Fruit fly (Drosophila melanogaster) whole organism, embryonic: Measurements from ENCODE around the gene CG9018.

ENCODE experiments used
- CG12391 ChIP-seq: fragments of 200-800 bp; sonication (Bioruptor generic); optimal IDR thresholded peaks from 3 replicates; lab custom pipeline; 2018; ENCODE audit warnings: missing biosample characterization, mild to moderate bottlenecking, missing genetic modification characterization, moderate library complexity
- CG13287 ChIP-seq: fragments of 200-800 bp; sonication (Bioruptor generic); IDR thresholded peaks from 2 replicates; pipeline ENCODE4 v1.3.6; 2022; ENCODE audit warnings: missing biosample characterization, missing genetic modification characterization; ENCODE audit not compliant: partially characterized antibody
- CG13424 ChIP-seq: fragments of 200-800 bp; sonication (Bioruptor generic); optimal IDR thresholded peaks from 2 replicates; lab custom pipeline; 2019; ENCODE audit warnings: missing biosample characterization, mild to moderate bottlenecking, missing genetic modification characterization, moderate library complexity
- CG13894 ChIP-seq: fragments of 200-800 bp; sonication (Bioruptor generic); optimal IDR thresholded peaks from 3 replicates; lab custom pipeline; 2018; ENCODE audit warnings: missing biosample characterization, mild to moderate bottlenecking, missing genetic modification characterization, moderate library complexity
- CG14710 ChIP-seq: fragments of 200-800 bp; sonication (Bioruptor generic); optimal IDR thresholded peaks from 3 replicates; lab custom pipeline; 2019; ENCODE audit warnings: missing biosample characterization, mild to moderate bottlenecking, missing genetic modification characterization, moderate library complexity
- CG15696 ChIP-seq: fragments of 200-800 bp; sonication (Bioruptor generic); optimal IDR thresholded peaks from 2 replicates; lab custom pipeline; 2019; ENCODE audit warnings: missing biosample characterization, mild to moderate bottlenecking, missing genetic modification characterization, moderate library complexity
- CG17912 ChIP-seq: fragments of 200-800 bp; sonication (Bioruptor generic); optimal IDR thresholded peaks from 2 replicates; lab custom pipeline; 2018; ENCODE audit warnings: missing biosample characterization, mild to moderate bottlenecking, missing genetic modification characterization
- CG1832 ChIP-seq: fragments of 200-800 bp; sonication (Bioruptor generic); optimal IDR thresholded peaks from 2 replicates; lab custom pipeline; 2017; ENCODE audit warnings: missing biosample characterization, mild to moderate bottlenecking, missing genetic modification characterization, inconsistent platforms
- CG2129 ChIP-seq: fragments of 200-800 bp; sonication (Bioruptor generic); IDR thresholded peaks from 2 replicates; pipeline ENCODE4 v1.3.6; 2022; ENCODE audit warnings: missing biosample characterization, missing genetic modification characterization; ENCODE audit not compliant: partially characterized antibody
- CG2875 ChIP-seq: fragments of 200-800 bp; sonication (Bioruptor generic); optimal IDR thresholded peaks from 2 replicates; lab custom pipeline; 2017; ENCODE audit warnings: missing biosample characterization, mild to moderate bottlenecking, missing genetic modification characterization, missing genetic modification reagents
- CG31365 ChIP-seq: fragments of 200-800 bp; sonication (Bioruptor generic); optimal IDR thresholded peaks from 2 replicates; lab custom pipeline; 2018; ENCODE audit warnings: missing biosample characterization, mild to moderate bottlenecking, missing genetic modification characterization
- CG3163 ChIP-seq: fragments of 200-800 bp; sonication (Bioruptor generic); optimal IDR thresholded peaks from 3 replicates; lab custom pipeline; 2016; ENCODE audit warnings: missing biosample characterization, missing genetic modification characterization
- CG4404 ChIP-seq: fragments of 200-800 bp; sonication (Bioruptor generic); IDR thresholded peaks from 2 replicates; pipeline ENCODE4 v1.3.6; 2022; ENCODE audit warnings: missing biosample characterization, missing genetic modification characterization
- CG6175 ChIP-seq: fragments of 200-800 bp; sonication (Bioruptor generic); IDR thresholded peaks from 3 replicates; pipeline ENCODE4 v1.3.6; 2022; ENCODE audit warnings: missing biosample characterization, missing genetic modification characterization
- CG6654 ChIP-seq: fragments of 200-800 bp; sonication (Bioruptor generic); optimal IDR thresholded peaks from 2 replicates; lab custom pipeline; 2017; ENCODE audit warnings: missing biosample characterization, mild to moderate bottlenecking, missing genetic modification characterization
- CG7372 ChIP-seq: fragments of 200-800 bp; sonication (Bioruptor generic); IDR thresholded peaks from 2 replicates; pipeline ENCODE4 v1.3.6; 2022; ENCODE audit warnings: missing biosample characterization, missing genetic modification characterization
- CG7928 ChIP-seq: fragments of 200-800 bp; sonication (Bioruptor generic); optimal IDR thresholded peaks from 2 replicates; lab custom pipeline; 2017; ENCODE audit warnings: missing biosample characterization, mild to moderate bottlenecking, missing genetic modification characterization
- CG8765 ChIP-seq: fragments of 200-800 bp; sonication (Bioruptor generic); IDR thresholded peaks from 2 replicates; pipeline ENCODE4 v1.3.6; 2022; ENCODE audit warnings: missing biosample characterization, missing genetic modification characterization
- CoRest ChIP-seq: fragments of 200-800 bp; sonication (Bioruptor generic); optimal IDR thresholded peaks from 3 replicates; lab custom pipeline; 2018; ENCODE audit warnings: missing biosample characterization, mild to moderate bottlenecking, missing genetic modification characterization, moderate library complexity
- Dll ChIP-seq: fragments of 200-800 bp; sonication (Bioruptor generic); IDR thresholded peaks from 4 replicates; pipeline ENCODE4 v1.3.6; 2022; ENCODE audit warnings: missing biosample characterization, missing genetic modification characterization; ENCODE audit not compliant: partially characterized antibody
- Doc2 ChIP-seq: fragments of 200-800 bp; sonication (Bioruptor generic); IDR thresholded peaks from 2 replicates; pipeline ENCODE4 v1.3.6; 2022; ENCODE audit warnings: missing biosample characterization, missing genetic modification characterization
- ERR ChIP-seq: fragments of 200-800 bp; sonication (Bioruptor generic); optimal IDR thresholded peaks from 2 replicates; lab custom pipeline; 2016; ENCODE audit warnings: missing biosample characterization, missing genetic modification characterization
- Eip74EF ChIP-seq, 2 experiments: fragments of 200-800 bp in 1 of 2; fragments of >200 bp in 1 of 2; sonication (Bioruptor generic) in 1 of 2; optimal IDR thresholded peaks; 2 replicates each; lab custom pipeline; 2017 to 2019; ENCODE audit warnings: missing biosample characterization in 2 of 2, missing genetic modification characterization in 2 of 2, mild to moderate bottlenecking in 1 of 2, moderate library complexity in 1 of 2
- H15 ChIP-seq: fragments of 200-800 bp; sonication (Bioruptor generic); IDR thresholded peaks from 3 replicates; pipeline ENCODE4 v1.3.6; 2022; ENCODE audit warnings: missing biosample characterization, missing genetic modification characterization
- HLHmδ ChIP-seq: fragments of 200-800 bp; sonication (Bioruptor generic); optimal IDR thresholded peaks from 2 replicates; lab custom pipeline; 2018; ENCODE audit warnings: missing biosample characterization, mild to moderate bottlenecking, missing genetic modification characterization, moderate library complexity
- HmgZ ChIP-seq: fragments of 200-800 bp; sonication (Bioruptor generic); optimal IDR thresholded peaks from 2 replicates; lab custom pipeline; 2018; ENCODE audit warnings: missing biosample characterization, mild to moderate bottlenecking, missing genetic modification characterization
- Hmr ChIP-seq: fragments of 200-800 bp; sonication (Bioruptor generic); optimal IDR thresholded peaks from 3 replicates; lab custom pipeline; 2017; ENCODE audit warnings: mild to moderate bottlenecking, missing biosample characterization, missing genetic modification reagents, missing genetic modification characterization
- Lhr ChIP-seq: fragments of 200-800 bp; sonication (Bioruptor generic); optimal IDR thresholded peaks from 3 replicates; lab custom pipeline; 2017; ENCODE audit warnings: mild to moderate bottlenecking, missing biosample characterization, missing genetic modification reagents, missing genetic modification characterization
- Lpt ChIP-seq: fragments of >200 bp; optimal IDR thresholded peaks from 2 replicates; lab custom pipeline; 2018; ENCODE audit warnings: missing biosample characterization, missing genetic modification characterization
- Meics ChIP-seq: fragments of 200-800 bp; sonication (Bioruptor generic); optimal IDR thresholded peaks from 2 replicates; lab custom pipeline; 2017; ENCODE audit warnings: missing biosample characterization, mild to moderate bottlenecking, missing genetic modification characterization
- Nf-YB ChIP-seq: fragments of 200-800 bp; sonication (Bioruptor generic); optimal IDR thresholded peaks from 3 replicates; lab custom pipeline; 2019; ENCODE audit warnings: missing biosample characterization, mild to moderate bottlenecking, missing genetic modification characterization, moderate library complexity
- Oaz ChIP-seq: fragments of 200-800 bp; sonication (Bioruptor generic); IDR thresholded peaks from 2 replicates; pipeline ENCODE4 v1.3.6; 2022; ENCODE audit warnings: missing biosample characterization, missing genetic modification characterization
- Opbp ChIP-seq: fragments of 200-800 bp; sonication (Bioruptor generic); IDR thresholded peaks from 3 replicates; pipeline ENCODE4 v1.3.6; 2022; ENCODE audit warnings: missing biosample characterization, missing genetic modification characterization; ENCODE audit not compliant: partially characterized antibody
- Ptx1 ChIP-seq: fragments of 200-800 bp; sonication (Bioruptor generic); IDR thresholded peaks from 2 replicates; pipeline ENCODE4 v1.3.6; 2022; ENCODE audit warnings: missing biosample characterization, missing genetic modification characterization
- Rfx ChIP-seq: fragments of 200-800 bp; sonication (Bioruptor generic); IDR thresholded peaks from 2 replicates; pipeline ENCODE4 v1.3.6; 2022; ENCODE audit warnings: missing biosample characterization, missing genetic modification characterization
- Sox102F ChIP-seq: fragments of 200-800 bp; sonication (Bioruptor generic); optimal IDR thresholded peaks from 2 replicates; lab custom pipeline; 2018; ENCODE audit warnings: missing biosample characterization, mild to moderate bottlenecking, missing genetic modification characterization, moderate library complexity
- bbx ChIP-seq: fragments of 200-800 bp; sonication (Bioruptor generic); IDR thresholded peaks from 2 replicates; pipeline ENCODE4 v1.3.6; 2022; ENCODE audit warnings: missing biosample characterization, missing genetic modification characterization; ENCODE audit not compliant: partially characterized antibody
- chinmo ChIP-seq: fragments of 200-800 bp; sonication (Bioruptor generic); IDR thresholded peaks from 4 replicates; pipeline ENCODE4 v1.3.6; 2022; ENCODE audit warnings: missing biosample characterization, missing genetic modification characterization; ENCODE audit not compliant: partially characterized antibody
- ham ChIP-seq: fragments of 200-800 bp; sonication (Bioruptor generic); IDR thresholded peaks from 2 replicates; pipeline ENCODE4 v1.3.6; 2022; ENCODE audit warnings: missing biosample characterization, missing genetic modification characterization
- kah ChIP-seq: fragments of 200-800 bp; sonication (Bioruptor generic); optimal IDR thresholded peaks from 2 replicates; lab custom pipeline; 2018; ENCODE audit warnings: missing biosample characterization, mild to moderate bottlenecking, missing genetic modification characterization
- kay ChIP-seq: fragments of 200-800 bp; sonication (Bioruptor generic); optimal IDR thresholded peaks from 2 replicates; lab custom pipeline; 2016; ENCODE audit warnings: missing biosample characterization, missing genetic modification characterization
- knrl ChIP-seq: fragments of 200-800 bp; sonication (Bioruptor generic); IDR thresholded peaks from 3 replicates; pipeline ENCODE4 v1.3.6; 2022; ENCODE audit warnings: missing biosample characterization, missing genetic modification characterization; ENCODE audit not compliant: partially characterized antibody
- lilli ChIP-seq: fragments of 200-800 bp; sonication (Bioruptor generic); optimal IDR thresholded peaks from 3 replicates; lab custom pipeline; 2016; ENCODE audit warnings: missing biosample characterization, missing genetic modification characterization
- pho ChIP-seq: fragments of 200-800 bp; sonication (Bioruptor generic); optimal IDR thresholded peaks from 2 replicates; lab custom pipeline; 2016; ENCODE audit warnings: missing biosample characterization, missing genetic modification characterization
- salm ChIP-seq: fragments of 200-800 bp; sonication (Bioruptor generic); optimal IDR thresholded peaks from 2 replicates; lab custom pipeline; 2018; ENCODE audit warnings: missing biosample characterization, mild to moderate bottlenecking, missing genetic modification characterization
- slbo ChIP-seq: fragments of 200-800 bp; sonication (Bioruptor generic); IDR thresholded peaks from 2 replicates; pipeline ENCODE4 v1.3.6; 2022; ENCODE audit warnings: missing biosample characterization, missing genetic modification characterization
- trem ChIP-seq: fragments of 200-800 bp; optimal IDR thresholded peaks from 3 replicates; lab custom pipeline; 2019; ENCODE audit warnings: missing biosample characterization, mild to moderate bottlenecking, missing genetic modification characterization, moderate library complexity
- wek ChIP-seq: fragments of 200-800 bp; sonication (Bioruptor generic); optimal IDR thresholded peaks from 3 replicates; lab custom pipeline; 2018; ENCODE audit warnings: missing biosample characterization, mild to moderate bottlenecking, missing genetic modification characterization, moderate library complexity
- zen ChIP-seq: fragments of 200-800 bp; sonication (Bioruptor generic); optimal IDR thresholded peaks from 3 replicates; lab custom pipeline; 2018; ENCODE audit warnings: missing biosample characterization, mild to moderate bottlenecking, missing genetic modification characterization, moderate library complexity

CG9018 gene

dm6 chr3L:2243846-2244528, 7.1 kb upstream of the CG9018 start, which contains the start of gene CG32301 (continued):
- no peak for TF ChIP-seq CG12391 (tag; lab: Kevin White, UChicago)
- no peak for TF ChIP-seq Rfx (GFP tag; lab: Robert Waterston, UW)
- TF ChIP-seq pho (GFP tag; lab: Kevin White, UChicago) = no peak
- TF ChIP-seq CG31365 = no peak
- no peak for TF ChIP-seq H15 (GFP tag; lab: Robert Waterston, UW)
- TF ChIP-seq CG15696 (tag; lab: Kevin White, UChicago) = no peak
- TF ChIP-seq kay (GFP tag; lab: Kevin White, UChicago) = no peak
- TF ChIP-seq CG3163 = no peak
- no peak for TF ChIP-seq salm (tag; lab: Kevin White, UChicago)
- TF ChIP-seq Doc2 (GFP tag; lab: Robert Waterston, UW) = no peak
- TF ChIP-seq CG2129 (GFP tag; lab: Robert Waterston, UW) = no peak
- TF ChIP-seq Eip74EF (GFP tag; optimal IDR thresholded peaks at IDR 0.05; lab: Kevin White, UChicago) = no peak
- no peak for TF ChIP-seq HLHmδ (GFP tag; lab: Kevin White, UChicago)
- no peak for TF ChIP-seq Oaz
- no peak for TF ChIP-seq CG8765 (GFP tag; lab: Robert Waterston, UW)
- TF ChIP-seq lilli (GFP tag; lab: Kevin White, UChicago) = no peak
- TF ChIP-seq wek = no peak
- peak; percentile 6 for TF ChIP-seq trem (tag; lab: Kevin White, UChicago)
- no peak for TF ChIP-seq CG1832
- no peak for TF ChIP-seq CG7928 (GFP tag; lab: Kevin White, UChicago)
- no peak for TF ChIP-seq zen (tag; lab: Kevin White, UChicago)
- peak; percentile 24; the same call in 1 of the 3 replicates for TF ChIP-seq knrl (GFP tag; lab: Robert Waterston, UW)
- peak; percentile 66 for TF ChIP-seq CG13287 (GFP tag; lab: Robert Waterston, UW)
- TF ChIP-seq HmgZ (tag; lab: Kevin White, UChicago) = peak; percentile 30
- TF ChIP-seq Nf-YB (GFP tag; lab: Kevin White, UChicago) = no peak
- no peak for TF ChIP-seq CG6654 (GFP tag; lab: Kevin White, UChicago)
- no peak for TF ChIP-seq Lpt (GFP tag; lab: Kevin White, UChicago)
- TF ChIP-seq Hmr = peak; percentile 70
- no peak for TF ChIP-seq Ptx1 (GFP tag; lab: Robert Waterston, UW)
- no peak for TF ChIP-seq CG2875 (GFP tag; lab: Kevin White, UChicago)
- TF ChIP-seq CG14710 (tag; lab: Kevin White, UChicago) = no peak
- TF ChIP-seq CG7372 (GFP tag; lab: Robert Waterston, UW) = no peak
- TF ChIP-seq Opbp (GFP tag; lab: Robert Waterston, UW) = peak; percentile 71; the same call in 2 of the 3 replicates
- no peak for TF ChIP-seq Meics
- no peak for TF ChIP-seq ham (GFP tag; lab: Robert Waterston, UW)
- no peak for TF ChIP-seq CG17912 (GFP tag; lab: Kevin White, UChicago)
- TF ChIP-seq CG6175 (GFP tag; lab: Robert Waterston, UW) = no peak
- TF ChIP-seq Dll (GFP tag; lab: Robert Waterston, UW) = peak; percentile 51; the same call in 2 of the 4 replicates
- peak; percentile 99 for TF ChIP-seq Lhr (GFP tag; lab: Kevin White, UChicago)
- TF ChIP-seq ERR (GFP tag; lab: Kevin White, UChicago) = no peak
- no peak for TF ChIP-seq CG4404 (GFP tag; lab: Robert Waterston, UW)
- peak; percentile 52 for TF ChIP-seq kah (GFP tag; lab: Kevin White, UChicago)
- TF ChIP-seq bbx = peak; percentile 51
- TF ChIP-seq CoRest = peak; percentile 27
- TF ChIP-seq slbo = no peak
- TF ChIP-seq CG13894 (tag; lab: Kevin White, UChicago) = no peak
- no peak for TF ChIP-seq CG13424 (tag; lab: Kevin White, UChicago)
- no peak for TF ChIP-seq Sox102F (GFP tag; lab: Kevin White, UChicago)
- TF ChIP-seq chinmo = peak; percentile 74; the same call in 2 of the 4 replicates
